Worm (Caenorhabditis elegans) whole organism, early embryonic: ENCODE measurements around the gene C04E6.4.

Experiments
- B0310.2 ChIP-seq: sonication (generic microtip); optimal IDR thresholded peaks from 2 replicates; lab custom pipeline; 2016; ENCODE audit warnings: mild to moderate bottlenecking, missing genetic modification characterization, missing compliant biosample characterization
- F13C5.2 ChIP-seq: sonication (generic microtip); optimal IDR thresholded peaks from 2 replicates; lab custom pipeline; 2017; ENCODE audit warnings: mild to moderate bottlenecking, missing genetic modification characterization, inconsistent platforms, missing compliant biosample characterization
- aly-1 ChIP-seq: sonication (generic microtip); optimal IDR thresholded peaks from 2 replicates; lab custom pipeline; 2016; ENCODE audit warnings: missing genetic modification characterization, missing compliant biosample characterization
- ama-1 ChIP-seq: fragments of 150-350 bp; optimal IDR thresholded peaks from 2 replicates; lab custom pipeline; 2014
- ceh-13 ChIP-seq: fragments of 200-800 bp; sonication (Bioruptor generic); optimal IDR thresholded peaks from 2 replicates; lab custom pipeline; 2018; ENCODE audit warnings: mild to moderate bottlenecking, missing genetic modification characterization, missing compliant biosample characterization
- ceh-36 ChIP-seq: sonication (generic microtip); optimal IDR thresholded peaks from 2 replicates; lab custom pipeline; 2016; ENCODE audit warnings: missing genetic modification characterization, inconsistent platforms, missing compliant biosample characterization
- ets-7 ChIP-seq: sonication (generic microtip); optimal IDR thresholded peaks from 2 replicates; lab custom pipeline; 2016; ENCODE audit warnings: missing genotype, missing genetic modification characterization, missing compliant biosample characterization
- flt-1 ChIP-seq: fragments of 200-800 bp; sonication (Bioruptor generic); IDR thresholded peaks from 2 replicates; pipeline ENCODE4 v1.3.6; 2022; ENCODE audit warnings: missing genetic modification characterization, missing compliant biosample characterization
- hmbx-1 ChIP-seq: sonication (generic microtip); optimal IDR thresholded peaks from 2 replicates; lab custom pipeline; 2016; ENCODE audit warnings: mild to moderate bottlenecking, missing genetic modification characterization, missing compliant biosample characterization
- hmg-4 ChIP-seq: fragments of 200-800 bp; sonication (Bioruptor generic); optimal IDR thresholded peaks from 2 replicates; lab custom pipeline; 2018; ENCODE audit warnings: mild to moderate bottlenecking, missing genetic modification characterization, missing compliant biosample characterization
- hnd-1 ChIP-seq: sonication (generic microtip); optimal IDR thresholded peaks from 2 replicates; lab custom pipeline; 2016; ENCODE audit warnings: missing genetic modification characterization, missing compliant biosample characterization
- pes-1 ChIP-seq: fragments of 200-800 bp; sonication (Bioruptor generic); IDR thresholded peaks from 2 replicates; pipeline ENCODE4 v1.3.6; 2022; ENCODE audit warnings: missing genetic modification reagents, missing genetic modification characterization, missing compliant biosample characterization
- scrt-1 ChIP-seq: fragments of 200-800 bp; sonication (Bioruptor generic); IDR thresholded peaks from 2 replicates; pipeline ENCODE4 v1.3.6; 2022; ENCODE audit warnings: missing genetic modification characterization, missing compliant biosample characterization
- sea-1 ChIP-seq: fragments of 200-800 bp; sonication (Bioruptor generic); conservative IDR thresholded peaks from 2 replicates; pipeline ENCODE4 v1.3.6; 2022; ENCODE audit warnings: missing genetic modification characterization, missing compliant biosample characterization
- tbx-11 ChIP-seq: fragments of 200-800 bp; sonication (Bioruptor generic); IDR thresholded peaks from 2 replicates; pipeline ENCODE4 v1.3.6; 2022; ENCODE audit warnings: missing genetic modification characterization, missing compliant biosample characterization
- tbx-37 ChIP-seq: fragments of 200-800 bp; sonication (Bioruptor generic); conservative IDR thresholded peaks from 2 replicates; pipeline ENCODE4 v1.3.6; 2022; ENCODE audit warnings: missing genetic modification reagents, missing genetic modification characterization, missing compliant biosample characterization
- tra-4 ChIP-seq: sonication (generic microtip); optimal IDR thresholded peaks from 2 replicates; lab custom pipeline; 2017; ENCODE audit warnings: missing genetic modification characterization, missing compliant biosample characterization

Gene C04E6.4

ce11 chrV:5949674-5950149 is 42.5 kb downstream of the C04E6.4 start:
- TF ChIP-seq B0310.2 (tag; lab: Kevin White, UChicago) (no peak), ceh-36 (tag; lab: Kevin White, UChicago) (no peak)

- no peak for TF ChIP-seq scrt-1
- no peak for TF ChIP-seq hmbx-1 (tag; lab: Kevin White, UChicago)
- TF ChIP-seq F13C5.2 (tag; lab: Kevin White, UChicago) = no peak
- TF ChIP-seq pes-1 (GFP tag; lab: Robert Waterston, UW) = no peak
- TF ChIP-seq hmg-4 (GFP tag; lab: Kevin White, UChicago) = no peak
- no peak for TF ChIP-seq ceh-13 (GFP tag; lab: Kevin White, UChicago)
- TF ChIP-seq tbx-37 (GFP tag; lab: Robert Waterston, UW) = no peak
- no peak for TF ChIP-seq aly-1 (tag; lab: Kevin White, UChicago)
- no peak for TF ChIP-seq B0310.2 (tag; lab: Kevin White, UChicago)
- TF ChIP-seq ceh-36 (tag; lab: Kevin White, UChicago) = no peak
- no peak for TF ChIP-seq ama-1
- no peak for TF ChIP-seq hnd-1 (tag; lab: Kevin White, UChicago)
- TF ChIP-seq sea-1 (GFP tag; lab: Robert Waterston, UW) = no peak
Observed at ce11 chrV:5951133-5951532, 43.9 kb downstream of the C04E6.4 start, which contains the start of gene M03F8.1. Gene M03F8.1 (plus strand): TSS chrV:5951433.

ce11 chrV:5953086-5953485 is 45.9 kb downstream of the C04E6.4 start:
- TF ChIP-seq tra-4 (tag; lab: Kevin White, UChicago) (no peak), scrt-1 (no peak)

- TF ChIP-seq F13C5.2 (tag; lab: Kevin White, UChicago) (no peak), pes-1 (GFP tag; lab: Robert Waterston, UW) (no peak), ama-1 (no peak), tbx-11 (GFP tag; lab: Robert Waterston, UW) (no peak), ceh-36 (tag; lab: Kevin White, UChicago) (no peak), sea-1 (GFP tag; lab: Robert Waterston, UW) (no peak), hnd-1 (tag; lab: Kevin White, UChicago) (no peak), tra-4 (tag; lab: Kevin White, UChicago) (no peak), hmbx-1 (tag; lab: Kevin White, UChicago) (no peak), hmg-4 (GFP tag; lab: Kevin White, UChicago) (no peak), ets-7 (tag; lab: Kevin White, UChicago) (no peak)
Observed at ce11 chrV:5954747-5955146, 47.6 kb downstream of the C04E6.4 start, which contains the start of gene M03F8.6. Gene M03F8.6 (minus strand): TSS chrV:5954847.

DNA sequence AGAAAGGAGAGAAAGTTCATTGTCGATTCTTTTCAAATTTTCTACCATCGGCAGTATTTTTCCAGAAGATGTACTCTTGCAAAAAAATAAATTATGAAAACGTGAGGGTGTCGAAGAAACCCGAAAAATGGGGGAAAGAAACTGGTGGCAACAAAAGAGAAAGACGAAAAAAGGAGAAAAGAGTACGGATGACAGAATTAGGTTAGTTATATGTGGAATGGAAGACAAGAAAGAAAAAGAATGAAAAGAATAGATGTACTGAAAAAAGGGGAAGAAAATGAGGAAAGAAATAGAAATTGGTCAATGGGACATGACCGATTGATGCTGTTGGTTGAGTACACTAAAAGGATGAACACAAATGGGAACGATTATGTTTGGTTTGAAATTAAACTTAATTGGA is 48.4 kb downstream of the C04E6.4 start:
- TF ChIP-seq hmbx-1 (tag; lab: Kevin White, UChicago) = no peak
- TF ChIP-seq ama-1 = no peak
- TF ChIP-seq tbx-37 (GFP tag; lab: Robert Waterston, UW) = no peak
- TF ChIP-seq flt-1 (GFP tag; lab: Robert Waterston, UW) = no peak
- no peak for TF ChIP-seq sea-1 (GFP tag; lab: Robert Waterston, UW)
- no peak for TF ChIP-seq hmg-4 (GFP tag; lab: Kevin White, UChicago)
- TF ChIP-seq tra-4 (tag; lab: Kevin White, UChicago) = no peak
- no peak for TF ChIP-seq scrt-1
- TF ChIP-seq pes-1 (GFP tag; lab: Robert Waterston, UW) = no peak
- TF ChIP-seq ceh-36 (tag; lab: Kevin White, UChicago) = no peak
